Worm (Caenorhabditis elegans) whole organism, young adult: ENCODE measurements around the gene nhr-272.

Experiments
- B0035.1 ChIP-seq: sonication (generic microtip); optimal IDR thresholded peaks from 2 replicates; lab custom pipeline; 2016; ENCODE audit warnings: missing genetic modification characterization, mild to moderate bottlenecking, missing compliant biosample characterization, missing genotype, missing genetic modification reagents
- B0336.3 ChIP-seq: fragments of 200-800 bp; sonication (Bioruptor generic); IDR thresholded peaks from 2 replicates; pipeline ENCODE4 v1.3.6; 2022; ENCODE audit warnings: missing genetic modification characterization, missing compliant biosample characterization
- D2030.7 ChIP-seq: fragments of 200-800 bp; sonication (Bioruptor generic); IDR thresholded peaks from 2 replicates; pipeline ENCODE4 v1.3.6; 2022; ENCODE audit warnings: missing genetic modification reagents, missing genetic modification characterization, missing compliant biosample characterization
- F39B2.1 ChIP-seq: fragments of 200-800 bp; sonication (Bioruptor generic); IDR thresholded peaks from 2 replicates; pipeline ENCODE4 v1.3.6; 2022; ENCODE audit warnings: missing genetic modification reagents, missing genetic modification characterization, missing compliant biosample characterization
- F52B5.7 ChIP-seq: sonication (generic microtip); optimal IDR thresholded peaks from 2 replicates; lab custom pipeline; 2016; ENCODE audit warnings: mild to moderate bottlenecking, missing genetic modification characterization, missing compliant biosample characterization
- F57C9.4 ChIP-seq: sonication (generic microtip); optimal IDR thresholded peaks from 2 replicates; lab custom pipeline; 2017; ENCODE audit warnings: mild to moderate bottlenecking, missing genetic modification characterization, missing compliant biosample characterization
- Y53F4B.3 ChIP-seq: fragments of 200-800 bp; sonication (Bioruptor generic); IDR thresholded peaks from 2 replicates; pipeline ENCODE4 v1.3.6; 2022; ENCODE audit warnings: missing genetic modification reagents, missing genetic modification characterization, missing compliant biosample characterization
- Y79H2A.3 ChIP-seq: fragments of 200-800 bp; sonication (Bioruptor generic); conservative IDR thresholded peaks from 2 replicates; pipeline ENCODE4 v1.3.6; 2022; ENCODE audit warnings: missing genetic modification reagents, missing genetic modification characterization, missing compliant biosample characterization
- attf-3 ChIP-seq: fragments of 200-800 bp; sonication (Bioruptor generic); conservative IDR thresholded peaks from 2 replicates; pipeline ENCODE4 v1.3.6; 2022; ENCODE audit warnings: missing genetic modification reagents, missing genetic modification characterization, missing compliant biosample characterization
- attf-5 ChIP-seq: fragments of 200-800 bp; sonication (Bioruptor generic); optimal IDR thresholded peaks from 2 replicates; lab custom pipeline; 2018; ENCODE audit warnings: mild to moderate bottlenecking, missing genetic modification characterization, missing compliant biosample characterization
- bed-1 ChIP-seq: fragments of 200-800 bp; sonication (Bioruptor generic); IDR thresholded peaks from 2 replicates; pipeline ENCODE4 v1.3.6; 2022; ENCODE audit warnings: missing genetic modification reagents, missing genetic modification characterization, missing compliant biosample characterization
- bed-2 ChIP-seq: fragments of 200-800 bp; sonication (Bioruptor generic); IDR thresholded peaks from 2 replicates; pipeline ENCODE4 v1.3.6; 2022; ENCODE audit warnings: missing genetic modification reagents, missing genetic modification characterization, missing compliant biosample characterization
- cebp-1 ChIP-seq, 2 experiments: fragments of 200-800 bp in 1 of 2; sonication (Bioruptor generic) in 1 of 2; sonication (generic microtip) in 1 of 2; IDR thresholded peaks in 1 of 2; optimal IDR thresholded peaks in 1 of 2; 2 replicates each; pipeline versions ENCODE4 v1.3.6 to Lab custom; 2017 to 2022; ENCODE audit warnings: missing compliant biosample characterization in 2 of 2, missing genetic modification characterization in 2 of 2, mild to moderate bottlenecking in 1 of 2, missing genetic modification reagents in 1 of 2, moderate library complexity in 1 of 2
- ceh-100 ChIP-seq: fragments of 200-800 bp; sonication (Bioruptor generic); IDR thresholded peaks from 2 replicates; pipeline ENCODE4 v1.3.6; 2022; ENCODE audit warnings: missing genetic modification reagents, missing genetic modification characterization, missing compliant biosample characterization
- ceh-40 ChIP-seq: fragments of 200-800 bp; sonication (Bioruptor generic); IDR thresholded peaks from 2 replicates; pipeline ENCODE4 v1.3.6; 2022; ENCODE audit warnings: missing genetic modification characterization, missing compliant biosample characterization
- ceh-58 ChIP-seq: fragments of 200-800 bp; sonication (Bioruptor generic); IDR thresholded peaks from 2 replicates; pipeline ENCODE4 v1.3.6; 2022; ENCODE audit warnings: missing genetic modification characterization, missing compliant biosample characterization
- ceh-79 ChIP-seq: sonication (generic microtip); optimal IDR thresholded peaks from 2 replicates; lab custom pipeline; 2017; ENCODE audit warnings: mild to moderate bottlenecking, missing genetic modification characterization, missing compliant biosample characterization
- dox-1 ChIP-seq: fragments of 200-800 bp; sonication (Bioruptor generic); IDR thresholded peaks from 2 replicates; pipeline ENCODE4 v1.3.6; 2022; ENCODE audit warnings: missing genetic modification reagents, missing genetic modification characterization, missing compliant biosample characterization
- efl-1 ChIP-seq: fragments of 150-350 bp; optimal IDR thresholded peaks from 2 replicates; lab custom pipeline; 2014; ENCODE audit warnings: missing biosample characterization, missing genetic modification reagents, missing genetic modification characterization
- egl-18 ChIP-seq: fragments of 200-800 bp; sonication (Bioruptor generic); IDR thresholded peaks from 2 replicates; pipeline ENCODE4 v1.3.6; 2022; ENCODE audit warnings: missing genetic modification reagents, missing genetic modification characterization, missing compliant biosample characterization
- ets-4 ChIP-seq: fragments of 200-800 bp; sonication (Bioruptor generic); optimal IDR thresholded peaks from 2 replicates; lab custom pipeline; 2018; ENCODE audit warnings: mild to moderate bottlenecking, missing genetic modification characterization, missing compliant biosample characterization
- lsy-27 ChIP-seq: sonication (generic microtip); optimal IDR thresholded peaks from 2 replicates; lab custom pipeline; 2017; ENCODE audit warnings: missing genetic modification characterization, mild to moderate bottlenecking, missing compliant biosample characterization, antibody characterized with exemption, missing genotype, borderline replicate concordance; ENCODE audit not compliant: insufficient read depth
- madf-8 ChIP-seq: fragments of 200-800 bp; sonication (Bioruptor generic); conservative IDR thresholded peaks from 2 replicates; pipeline ENCODE4 v1.3.6; 2022; ENCODE audit warnings: missing genetic modification reagents, missing genetic modification characterization, missing compliant biosample characterization
- mcd-1 ChIP-seq: fragments of 200-800 bp; sonication (Bioruptor generic); IDR thresholded peaks from 2 replicates; pipeline ENCODE4 v1.3.6; 2022; ENCODE audit warnings: missing genetic modification reagents, missing genetic modification characterization, missing compliant biosample characterization
- nhr-80 ChIP-seq: sonication (generic microtip); optimal IDR thresholded peaks from 2 replicates; lab custom pipeline; 2016; ENCODE audit warnings: missing genetic modification characterization, missing compliant biosample characterization
- nhr-90 ChIP-seq: sonication (generic microtip); optimal IDR thresholded peaks from 2 replicates; lab custom pipeline; 2016; ENCODE audit warnings: missing genotype, mild to moderate bottlenecking, missing genetic modification characterization, missing compliant biosample characterization
- rec-8 ChIP-seq, 2 experiments: sonication (generic microtip); optimal IDR thresholded peaks; 2 replicates each; lab custom pipeline; 2016; ENCODE audit warnings: mild to moderate bottlenecking in 2 of 2, missing genetic modification characterization in 2 of 2, missing genetic modification reagents in 2 of 2, missing genotype in 2 of 2, missing biosample characterization in 1 of 2, missing compliant biosample characterization in 1 of 2, moderate library complexity in 1 of 2
- repo-1 ChIP-seq: sonication (generic microtip); optimal IDR thresholded peaks from 2 replicates; lab custom pipeline; 2017; ENCODE audit warnings: mild to moderate bottlenecking, missing genetic modification characterization, missing compliant biosample characterization
- sea-2 ChIP-seq: fragments of 200-800 bp; sonication (Bioruptor generic); IDR thresholded peaks from 2 replicates; pipeline ENCODE4 v1.3.6; 2022; ENCODE audit warnings: missing genetic modification characterization, missing compliant biosample characterization
- snpc-4 ChIP-seq, 5 experiments: fragments of 150-350 bp in 1 of 5; sonication (generic microtip) in 4 of 5; optimal IDR thresholded peaks; 2 replicates each; lab custom pipeline; 2014 to 2018; ENCODE audit warnings: missing genetic modification characterization in 5 of 5, missing biosample characterization in 3 of 5, antibody characterized with exemption in 2 of 5, mild to moderate bottlenecking in 2 of 5, missing compliant biosample characterization in 2 of 5, missing genotype in 2 of 5, moderate library complexity in 2 of 5, missing genetic modification reagents in 1 of 5
- tbp1 ChIP-seq: fragments of 200-800 bp; sonication (Bioruptor generic); optimal IDR thresholded peaks from 2 replicates; lab custom pipeline; 2018; ENCODE audit warnings: mild to moderate bottlenecking, missing genetic modification characterization, missing compliant biosample characterization
- unc-130 ChIP-seq: sonication (generic microtip); optimal IDR thresholded peaks from 2 replicates; lab custom pipeline; 2016; ENCODE audit warnings: missing genetic modification reagents, missing genetic modification characterization, missing compliant biosample characterization
- unc-62 ChIP-seq: fragments of 150-350 bp; optimal IDR thresholded peaks from 2 replicates; lab custom pipeline; 2014; ENCODE audit warnings: missing biosample characterization, missing genetic modification reagents, missing genetic modification characterization
- zfh-2 ChIP-seq: fragments of 200-800 bp; sonication (Bioruptor generic); conservative IDR thresholded peaks from 2 replicates; pipeline ENCODE4 v1.3.6; 2022; ENCODE audit warnings: missing genetic modification reagents, missing genetic modification characterization, missing compliant biosample characterization
- ztf-26 ChIP-seq: sonication (generic microtip); optimal IDR thresholded peaks from 2 replicates; lab custom pipeline; 2017; ENCODE audit warnings: missing genetic modification characterization, missing compliant biosample characterization

Gene nhr-272

DNA sequence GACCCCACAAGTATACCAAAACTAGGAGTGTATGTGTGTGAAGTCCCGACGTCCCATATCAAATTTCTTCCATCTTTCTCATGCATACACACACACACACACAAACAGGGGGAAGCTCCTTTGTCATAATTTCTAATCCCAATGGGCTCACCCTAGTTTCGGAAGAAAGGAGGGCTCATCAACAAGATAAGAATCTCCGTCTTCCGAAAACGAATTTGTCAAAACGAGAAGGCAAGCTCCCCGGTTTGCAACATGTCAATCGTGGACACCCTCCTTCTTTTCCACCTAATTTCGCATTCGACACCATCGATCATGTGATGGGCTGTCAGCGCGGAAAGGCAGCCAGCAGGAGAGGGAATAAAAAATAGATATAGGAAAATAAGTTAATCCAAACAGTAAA is 14.3 kb downstream of the nhr-272 start (continued):
- peak; percentile 25 for TF ChIP-seq unc-62 (GFP tag; lab: Kevin White, UChicago)
- TF ChIP-seq bed-1 (GFP tag; lab: Robert Waterston, UW), result no peak
- no peak for TF ChIP-seq cebp-1 (GFP tag; IDR thresholded peaks at IDR 0.05; lab: Robert Waterston, UW)
- peak; percentile 36 for TF ChIP-seq cebp-1 (tag; optimal IDR thresholded peaks at IDR 0.05; lab: Kevin White, UChicago)
- TF ChIP-seq mcd-1 (GFP tag; lab: Robert Waterston, UW), result 0 out of 2 replicates have a peak, but pooled peaks have one; percentile 11
- TF ChIP-seq ceh-40 (GFP tag; lab: Robert Waterston, UW), result no peak
- no peak for TF ChIP-seq D2030.7 (GFP tag; lab: Robert Waterston, UW)
- TF ChIP-seq attf-5 (GFP tag; lab: Kevin White, UChicago), result peak; percentile 5
- no peak for TF ChIP-seq egl-18 (GFP tag; lab: Robert Waterston, UW)
- no peak for TF ChIP-seq efl-1 (GFP tag; lab: Kevin White, UChicago)
- peak; percentile 52; the same call in 1 of the 2 replicates for TF ChIP-seq dox-1 (GFP tag; lab: Robert Waterston, UW)
- no peak for TF ChIP-seq bed-2
- TF ChIP-seq B0336.3, result peak; percentile 36; the same call in 1 of the 2 replicates
- no peak for TF ChIP-seq F52B5.7 (tag; lab: Kevin White, UChicago)
- TF ChIP-seq ceh-100 (GFP tag; lab: Robert Waterston, UW), result no peak
- TF ChIP-seq Y79H2A.3, result no peak
- 0 out of 2 replicates have a peak, but pooled peaks have one; percentile 17 for TF ChIP-seq zfh-2 (GFP tag; lab: Robert Waterston, UW)
- TF ChIP-seq ztf-26 (tag; lab: Kevin White, UChicago), result no peak
- no peak for TF ChIP-seq F57C9.4
- peak; percentile 21 for TF ChIP-seq tbp1 (GFP tag; lab: Kevin White, UChicago)
- peak; percentile 80 for TF ChIP-seq nhr-80 (tag; lab: Kevin White, UChicago)
- no peak for TF ChIP-seq Y53F4B.3 (GFP tag; lab: Robert Waterston, UW)
- TF ChIP-seq lsy-27 (tag; lab: Kevin White, UChicago), result no peak
- TF ChIP-seq sea-2, result no peak
- peak; percentile 39 for TF ChIP-seq nhr-90 (tag; lab: Kevin White, UChicago)
- TF ChIP-seq repo-1 (tag; lab: Kevin White, UChicago), result no peak

DNA sequence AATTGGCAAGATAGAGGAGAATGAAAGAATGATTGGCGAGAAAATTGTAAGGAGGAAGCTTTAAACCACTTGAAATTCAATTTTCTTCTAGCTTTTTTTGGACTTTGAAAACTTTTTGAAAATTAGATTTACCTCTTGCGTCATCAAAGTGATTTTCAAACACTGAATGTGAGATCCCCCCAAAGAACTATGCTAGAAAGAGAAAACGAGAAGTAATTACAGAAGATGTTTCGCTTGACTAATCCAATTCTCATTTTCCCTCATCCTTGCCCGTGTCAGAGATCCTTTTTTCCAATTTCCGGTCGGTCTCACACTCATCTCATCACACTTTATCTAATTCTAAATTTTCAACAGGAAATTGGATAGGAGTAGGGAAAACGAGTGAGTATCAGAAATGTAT is 14.8 kb downstream of the nhr-272 start:
- no peak for TF ChIP-seq bed-2
- TF ChIP-seq madf-8 (GFP tag; lab: Robert Waterston, UW), result no peak
- TF ChIP-seq rec-8 (tag; optimal IDR thresholded peaks at IDR 0.05; lab: Kevin White, UChicago), result no peak
- TF ChIP-seq attf-3 (GFP tag; lab: Robert Waterston, UW), result no peak
- no peak for TF ChIP-seq mcd-1 (GFP tag; lab: Robert Waterston, UW)
- TF ChIP-seq tbp1 (GFP tag; lab: Kevin White, UChicago), result no peak
- TF ChIP-seq lsy-27 (tag; lab: Kevin White, UChicago), result no peak
- TF ChIP-seq Y79H2A.3, result no peak
- no peak for TF ChIP-seq F39B2.1 (GFP tag; lab: Robert Waterston, UW)
- TF ChIP-seq ceh-58 (GFP tag; lab: Robert Waterston, UW), result no peak
- TF ChIP-seq B0035.1 (tag; lab: Kevin White, UChicago), result no peak
- TF ChIP-seq unc-130 (GFP tag; lab: Kevin White, UChicago), result no peak
- no peak for TF ChIP-seq ceh-79 (tag; lab: Kevin White, UChicago)
- TF ChIP-seq ets-4 (GFP tag; lab: Kevin White, UChicago), result no peak

DNA sequence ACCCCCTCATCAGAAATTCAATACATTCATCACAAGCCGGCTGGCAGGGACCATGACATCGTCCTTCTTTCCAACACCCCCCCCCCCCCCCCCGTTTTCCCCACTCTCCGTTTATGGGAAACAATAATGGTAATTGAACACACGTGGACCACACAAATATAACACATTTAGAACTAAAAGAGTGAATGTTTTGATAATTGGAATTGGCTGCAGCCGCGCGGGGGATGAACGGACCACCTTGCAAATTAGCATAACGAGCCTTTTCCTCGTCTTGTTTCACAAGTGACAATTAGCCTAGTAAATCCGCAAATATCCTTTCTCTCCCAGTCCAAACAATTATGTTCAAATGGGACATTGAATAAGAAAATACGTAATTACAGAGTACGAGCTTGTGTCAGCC is 16.0 kb downstream of the nhr-272 start:
- no peak for TF ChIP-seq snpc-4 (GFP tag; optimal IDR thresholded peaks at IDR 0.05; lab: Kevin White, UChicago)
- no peak for TF ChIP-seq snpc-4 (tag; optimal IDR thresholded peaks at IDR 0.05; lab: Kevin White, UChicago)
- TF ChIP-seq zfh-2 (GFP tag; lab: Robert Waterston, UW), result 0 out of 2 replicates have a peak, but pooled peaks have one; percentile 10
- TF ChIP-seq, all 124 proteins: peak for 1
